Worm (Caenorhabditis elegans): ENCODE measurements around the gene T23F4.2.

DNA sequence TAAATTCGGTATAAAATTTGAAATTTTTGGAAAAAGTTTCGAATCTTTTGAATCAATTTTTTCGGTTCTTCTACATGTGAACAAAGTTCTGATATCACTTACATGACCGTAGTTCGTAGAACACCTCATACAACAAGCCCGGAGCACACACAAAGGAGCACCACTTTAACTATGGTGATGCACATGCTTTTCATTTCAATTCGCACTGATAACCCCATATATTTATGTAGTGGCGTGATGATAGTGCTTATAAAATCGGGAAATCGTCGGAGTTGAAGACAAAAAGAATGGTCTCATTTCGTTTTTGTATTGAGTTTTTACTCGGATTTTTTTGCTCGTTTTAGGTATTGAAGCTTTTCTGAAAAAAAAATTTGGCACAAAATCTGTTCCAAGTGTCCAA is 22.7 kb upstream of the T23F4.2 start, which contains the start of gene W09B6.4:
- no peak for TF ChIP-seq lsy-2 (tag; optimal IDR thresholded peaks at IDR 0.05)
- TF ChIP-seq daf-12 (tag; optimal IDR thresholded peaks at IDR 0.05) = no peak
- TF ChIP-seq egl-27 (tag; optimal IDR thresholded peaks at IDR 0.05) = no peak
- TF ChIP-seq nhr-77 (tag; optimal IDR thresholded peaks at IDR 0.05) = peak; percentile 40
- no peak for TF ChIP-seq snpc-4 (tag; optimal IDR thresholded peaks at IDR 0.05)
- no peak for TF ChIP-seq R02D3.7 (tag; optimal IDR thresholded peaks at IDR 0.05)
- no peak for TF ChIP-seq pha-4 (GFP tag; IDR thresholded peaks at IDR 0.05)
- TF ChIP-seq pha-4 (tag; optimal IDR thresholded peaks at IDR 0.05) = no peak
- TF ChIP-seq mdl-1 (tag; optimal IDR thresholded peaks at IDR 0.05) = no peak
